Worm (Caenorhabditis elegans): ENCODE measurements around the gene moc-3.

DNA sequence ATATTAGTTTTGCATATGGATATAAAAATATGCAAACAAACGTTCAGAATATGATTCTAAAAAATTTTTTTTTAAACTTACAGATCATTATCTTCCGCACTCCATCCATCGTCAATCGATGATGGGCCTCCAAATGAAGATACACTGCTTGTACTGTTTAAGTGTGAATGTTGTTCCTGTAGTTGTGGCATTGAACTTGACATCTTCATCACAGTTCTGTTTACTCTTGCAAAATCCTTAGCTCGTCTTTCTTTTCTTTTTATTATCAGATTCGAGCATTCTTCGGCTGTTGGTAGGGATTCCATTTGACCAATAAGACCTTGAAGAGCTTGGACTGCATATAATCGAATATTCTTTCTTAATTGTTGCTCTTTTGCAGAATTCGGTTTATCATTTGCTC lies 25.3 kb upstream of the moc-3 start:
- TF ChIP-seq B0310.2 (tag; optimal IDR thresholded peaks at IDR 0.05) (no peak), ama-1 (optimal IDR thresholded peaks at IDR 0.05) (no peak), tbx-37 (GFP tag; conservative IDR thresholded peaks at IDR 0.05) (no peak), F13C5.2 (tag; optimal IDR thresholded peaks at IDR 0.05) (no peak), flt-1 (GFP tag; IDR thresholded peaks at IDR 0.05) (no peak), ets-7 (tag; optimal IDR thresholded peaks at IDR 0.05) (no peak), hmg-4 (GFP tag; optimal IDR thresholded peaks at IDR 0.05) (no peak), hnd-1 (tag; optimal IDR thresholded peaks at IDR 0.05) (no peak)
